Worm (Caenorhabditis elegans): ENCODE results near the gene lcmt-1.
A peak's percentile ranks its signal among the peaks of the same experiment; 100 is the strongest.

The lcmt-1 gene

DNA sequence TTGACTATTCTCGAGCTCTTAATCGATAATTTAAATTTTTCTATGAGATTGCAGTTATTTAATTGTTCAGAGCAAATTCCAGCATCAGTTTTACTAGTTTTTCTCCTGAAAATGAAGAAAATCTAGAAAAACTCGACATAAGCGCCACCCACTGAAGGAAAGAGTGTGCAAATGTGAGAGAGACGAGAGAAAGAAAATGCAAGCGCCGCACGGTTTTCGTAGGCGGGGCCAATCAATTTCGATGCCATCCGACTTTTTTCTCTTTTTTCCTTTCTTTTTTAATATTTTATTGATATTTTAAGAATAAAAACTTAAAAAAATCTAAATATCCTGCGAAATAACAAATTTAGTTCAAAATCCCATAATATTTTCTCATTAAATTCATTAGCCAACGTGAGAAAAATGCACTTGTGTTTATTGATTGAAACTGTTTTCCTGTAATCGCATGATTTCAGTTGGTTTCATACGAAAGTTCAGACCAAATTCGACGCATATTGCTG is 10.7 kb upstream of the lcmt-1 start, which contains the start of gene cdk-12:
TSS of gene cdk-12 (plus strand) at position 450 of the 500 bp plus-strand sequence.
- TF ChIP-seq F13C5.2 (tag; optimal IDR thresholded peaks at IDR 0.05) (peak; percentile 11), scrt-1 (GFP tag; IDR thresholded peaks at IDR 0.05) (no peak)

DNA sequence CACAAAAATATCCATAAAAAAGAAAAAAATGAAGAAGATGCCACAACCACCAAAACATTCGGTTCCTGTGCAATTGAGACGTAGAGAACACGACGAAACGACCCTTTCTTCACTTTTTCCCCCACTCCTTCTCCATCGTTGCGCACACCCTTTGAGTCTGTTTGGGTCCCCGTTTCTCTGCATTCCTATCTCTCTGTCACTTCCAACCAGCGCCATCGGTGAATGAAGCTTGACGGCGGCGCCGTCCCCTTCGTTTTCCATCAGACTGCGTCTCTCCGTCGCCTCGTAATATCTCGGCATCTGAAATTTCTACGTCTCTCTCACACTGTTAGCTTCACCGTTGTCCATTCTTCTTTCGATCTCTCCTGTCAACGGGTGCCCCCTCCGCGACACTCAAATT is 7.6 kb upstream of the lcmt-1 start:
- 0 out of 2 replicates have a peak, but pooled peaks have one; percentile 28 for TF ChIP-seq pes-1 (GFP tag; IDR thresholded peaks at IDR 0.05)
- no peak for TF ChIP-seq ceh-36 (tag; optimal IDR thresholded peaks at IDR 0.05)
- no peak for TF ChIP-seq scrt-1 (GFP tag; IDR thresholded peaks at IDR 0.05)
- no peak for TF ChIP-seq flt-1 (GFP tag; IDR thresholded peaks at IDR 0.05)
- 0 out of 2 replicates have a peak, but pooled peaks have one; percentile 13 for TF ChIP-seq tbx-11 (GFP tag; IDR thresholded peaks at IDR 0.05)
- no peak for TF ChIP-seq F13C5.2 (tag; optimal IDR thresholded peaks at IDR 0.05)
- no peak for TF ChIP-seq tra-4 (tag; optimal IDR thresholded peaks at IDR 0.05)
- TF ChIP-seq ceh-13 (GFP tag; optimal IDR thresholded peaks at IDR 0.05): no peak
- no peak for TF ChIP-seq aly-1 (tag; optimal IDR thresholded peaks at IDR 0.05)

DNA sequence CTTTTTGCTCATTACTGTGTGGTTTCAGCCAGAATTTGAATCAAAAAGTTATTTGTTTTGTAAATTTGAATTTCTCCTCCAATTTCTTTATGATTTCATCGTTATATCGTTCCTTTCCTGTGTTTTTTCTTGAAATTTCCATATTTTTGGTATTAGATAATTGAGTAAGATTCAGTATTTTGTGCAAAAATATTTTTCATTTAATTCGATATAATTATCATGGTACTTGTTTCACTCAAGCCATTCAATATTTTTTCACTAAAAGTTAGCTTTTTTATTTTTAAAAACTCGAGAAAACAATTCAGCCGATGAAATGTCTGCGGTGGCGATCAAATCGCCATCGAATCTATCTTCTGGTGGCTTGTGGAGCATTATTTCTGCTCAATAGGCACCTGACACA is 1.8 kb downstream of the lcmt-1 start, which contains the start of gene hse-5:
TSS of gene hse-5 (plus strand) at position 301 of the 400 bp plus-strand sequence.
- TF ChIP-seq ama-1 (optimal IDR thresholded peaks at IDR 0.05): no peak
- no peak for TF ChIP-seq B0310.2 (tag; optimal IDR thresholded peaks at IDR 0.05)
- no peak for TF ChIP-seq pes-1 (GFP tag; IDR thresholded peaks at IDR 0.05)
- TF ChIP-seq ets-7 (tag; optimal IDR thresholded peaks at IDR 0.05): no peak
- no peak for TF ChIP-seq F13C5.2 (tag; optimal IDR thresholded peaks at IDR 0.05)
- no peak for TF ChIP-seq tbx-37 (GFP tag; conservative IDR thresholded peaks at IDR 0.05)
- TF ChIP-seq aly-1 (tag; optimal IDR thresholded peaks at IDR 0.05): no peak
- TF ChIP-seq hnd-1 (tag; optimal IDR thresholded peaks at IDR 0.05): no peak
- TF ChIP-seq hmbx-1 (tag; optimal IDR thresholded peaks at IDR 0.05): no peak
- no peak for TF ChIP-seq ceh-13 (GFP tag; optimal IDR thresholded peaks at IDR 0.05)
- no peak for TF ChIP-seq hmg-4 (GFP tag; optimal IDR thresholded peaks at IDR 0.05)

DNA sequence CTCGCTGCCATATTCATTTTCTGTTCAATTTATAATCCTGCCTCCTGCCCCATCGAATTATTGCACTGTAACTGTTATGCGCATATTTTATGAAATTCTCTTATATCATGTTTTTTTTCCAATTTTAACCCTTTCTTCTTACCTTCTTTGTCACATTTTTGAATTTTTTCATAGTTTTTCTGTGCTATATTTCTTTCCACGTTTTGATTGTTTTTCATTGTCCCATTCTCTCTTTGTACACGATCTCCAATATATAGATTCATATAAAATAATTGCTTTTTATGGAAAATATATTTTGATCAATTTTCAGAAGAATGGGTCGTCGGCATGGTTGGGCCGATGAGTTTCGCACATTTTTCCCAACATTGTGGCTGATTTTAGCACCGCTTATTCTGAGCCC is 6.6 kb downstream of the lcmt-1 start, which contains the start of gene B0285.6:
TSS of gene B0285.6 (plus strand) at position 301 of the 400 bp plus-strand sequence.
- TF ChIP-seq tbx-37 (GFP tag; conservative IDR thresholded peaks at IDR 0.05): no peak
- TF ChIP-seq hmg-4 (GFP tag; optimal IDR thresholded peaks at IDR 0.05): no peak
- no peak for TF ChIP-seq scrt-1 (GFP tag; IDR thresholded peaks at IDR 0.05)
- TF ChIP-seq flt-1 (GFP tag; IDR thresholded peaks at IDR 0.05): no peak
- TF ChIP-seq tra-4 (tag; optimal IDR thresholded peaks at IDR 0.05): no peak
- TF ChIP-seq ets-7 (tag; optimal IDR thresholded peaks at IDR 0.05): no peak
- TF ChIP-seq hnd-1 (tag; optimal IDR thresholded peaks at IDR 0.05): no peak
- no peak for TF ChIP-seq hmbx-1 (tag; optimal IDR thresholded peaks at IDR 0.05)
- TF ChIP-seq ceh-36 (tag; optimal IDR thresholded peaks at IDR 0.05): no peak
- no peak for TF ChIP-seq pes-1 (GFP tag; IDR thresholded peaks at IDR 0.05)
- no peak for TF ChIP-seq aly-1 (tag; optimal IDR thresholded peaks at IDR 0.05)
- no peak for TF ChIP-seq tbx-11 (GFP tag; IDR thresholded peaks at IDR 0.05)

DNA sequence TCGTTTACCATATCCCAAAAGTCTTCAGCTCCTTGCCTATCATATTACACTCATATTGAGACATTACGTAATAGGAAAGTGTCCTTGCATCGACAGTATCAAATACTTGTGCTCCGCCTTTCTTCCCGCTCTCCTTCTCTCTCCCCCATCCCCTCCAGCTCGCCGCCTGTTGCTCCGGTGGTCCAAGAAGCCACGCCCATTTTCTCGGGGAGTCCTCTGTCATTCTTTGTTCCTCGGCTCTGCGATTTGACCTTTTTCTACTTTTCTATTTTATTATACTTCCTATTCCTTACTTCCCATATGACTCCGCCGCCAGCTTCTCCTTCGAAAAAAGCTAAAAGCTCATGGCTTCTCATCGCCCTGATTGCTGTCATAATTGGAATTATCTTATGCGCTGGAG is 13.1 kb downstream of the lcmt-1 start, which contains the start of gene mnp-1:
TSS of gene mnp-1 (plus strand) at position 211 of the 400 bp plus-strand sequence.
- no peak for TF ChIP-seq ceh-36 (tag; optimal IDR thresholded peaks at IDR 0.05)
- TF ChIP-seq sea-1 (GFP tag; conservative IDR thresholded peaks at IDR 0.05): no peak
- no peak for TF ChIP-seq aly-1 (tag; optimal IDR thresholded peaks at IDR 0.05)
- TF ChIP-seq ama-1 (optimal IDR thresholded peaks at IDR 0.05): no peak

DNA sequence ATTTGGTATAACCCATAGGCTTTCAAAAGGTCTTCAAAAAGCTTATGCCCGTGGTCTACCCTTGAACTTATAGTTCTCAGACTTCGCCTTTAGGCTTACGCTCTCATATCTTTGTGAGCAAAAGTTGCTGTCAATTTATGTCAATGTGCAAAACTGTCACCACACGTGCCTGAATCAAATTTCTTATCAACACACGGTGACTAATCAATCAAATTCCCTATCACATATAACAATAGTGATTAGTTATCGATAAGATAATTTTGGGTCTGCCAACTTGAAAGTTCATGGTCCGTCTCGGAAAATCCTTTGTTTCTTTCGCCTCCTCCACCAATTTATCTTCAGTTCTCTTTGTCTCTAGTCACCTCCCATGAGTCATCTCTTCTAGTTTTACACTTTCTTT is 14.2 kb downstream of the lcmt-1 start:
- TF ChIP-seq B0310.2 (tag; optimal IDR thresholded peaks at IDR 0.05) (no peak), tbx-11 (GFP tag; IDR thresholded peaks at IDR 0.05) (no peak), ceh-13 (GFP tag; optimal IDR thresholded peaks at IDR 0.05) (no peak), hmbx-1 (tag; optimal IDR thresholded peaks at IDR 0.05) (no peak), sea-1 (GFP tag; conservative IDR thresholded peaks at IDR 0.05) (no peak), F13C5.2 (tag; optimal IDR thresholded peaks at IDR 0.05) (no peak), hmg-4 (GFP tag; optimal IDR thresholded peaks at IDR 0.05) (no peak), tra-4 (tag; optimal IDR thresholded peaks at IDR 0.05) (no peak), ceh-36 (tag; optimal IDR thresholded peaks at IDR 0.05) (no peak), ets-7 (tag; optimal IDR thresholded peaks at IDR 0.05) (no peak)

DNA sequence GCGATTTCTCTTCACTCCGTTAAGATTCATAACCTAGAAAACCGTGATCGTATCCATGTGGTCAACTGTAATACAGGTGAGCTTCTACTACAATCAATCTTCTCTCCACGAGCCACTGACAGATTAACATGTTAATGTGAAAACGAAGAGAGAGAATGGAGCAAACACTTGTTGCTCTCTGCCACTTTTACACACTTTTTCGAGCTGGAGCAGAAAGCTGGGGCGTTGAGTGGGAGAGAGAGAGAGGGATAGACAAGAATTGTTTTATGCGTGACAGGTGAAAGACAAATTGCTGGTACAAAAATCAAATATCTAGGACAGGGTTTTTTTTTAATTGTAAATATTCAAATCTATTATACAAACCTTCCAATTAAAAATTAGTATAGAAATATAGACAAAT is 15.1 kb downstream of the lcmt-1 start:
- TF ChIP-seq ceh-36 (tag; optimal IDR thresholded peaks at IDR 0.05): no peak
- TF ChIP-seq sea-1 (GFP tag; conservative IDR thresholded peaks at IDR 0.05): no peak
- no peak for TF ChIP-seq B0310.2 (tag; optimal IDR thresholded peaks at IDR 0.05)
- no peak for TF ChIP-seq F13C5.2 (tag; optimal IDR thresholded peaks at IDR 0.05)
- no peak for TF ChIP-seq hmg-4 (GFP tag; optimal IDR thresholded peaks at IDR 0.05)
- TF ChIP-seq ets-7 (tag; optimal IDR thresholded peaks at IDR 0.05): no peak
- no peak for TF ChIP-seq aly-1 (tag; optimal IDR thresholded peaks at IDR 0.05)
- no peak for TF ChIP-seq ama-1 (optimal IDR thresholded peaks at IDR 0.05)
- no peak for TF ChIP-seq hnd-1 (tag; optimal IDR thresholded peaks at IDR 0.05)

DNA sequence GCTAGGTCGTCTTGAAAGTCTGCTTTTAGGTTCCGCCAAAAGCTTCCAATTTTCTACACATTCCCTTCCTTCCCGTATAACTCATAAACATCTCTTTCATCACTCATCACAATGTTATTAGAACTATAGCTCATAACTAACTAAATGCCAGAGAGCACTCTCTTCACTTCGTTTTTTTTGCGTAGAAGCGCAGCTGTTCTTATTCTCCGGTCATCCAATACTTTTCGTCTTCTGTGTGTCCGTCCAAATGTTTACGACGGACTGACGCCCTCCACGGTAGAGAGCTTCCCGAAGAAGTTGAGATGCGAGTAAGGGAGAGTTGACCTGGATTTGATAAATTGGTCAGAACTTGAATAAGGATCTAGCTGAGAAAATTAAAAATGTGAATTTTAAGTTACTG is 16.0 kb downstream of the lcmt-1 start:
- TF ChIP-seq ets-7 (tag; optimal IDR thresholded peaks at IDR 0.05): no peak
- TF ChIP-seq flt-1 (GFP tag; IDR thresholded peaks at IDR 0.05): no peak
- no peak for TF ChIP-seq tbx-11 (GFP tag; IDR thresholded peaks at IDR 0.05)
- no peak for TF ChIP-seq ceh-13 (GFP tag; optimal IDR thresholded peaks at IDR 0.05)
- TF ChIP-seq tra-4 (tag; optimal IDR thresholded peaks at IDR 0.05): no peak
- TF ChIP-seq B0310.2 (tag; optimal IDR thresholded peaks at IDR 0.05): no peak
- no peak for TF ChIP-seq hmbx-1 (tag; optimal IDR thresholded peaks at IDR 0.05)
- no peak for TF ChIP-seq aly-1 (tag; optimal IDR thresholded peaks at IDR 0.05)
- TF ChIP-seq ceh-36 (tag; optimal IDR thresholded peaks at IDR 0.05): no peak
- no peak for TF ChIP-seq scrt-1 (GFP tag; IDR thresholded peaks at IDR 0.05)
- no peak for TF ChIP-seq hmg-4 (GFP tag; optimal IDR thresholded peaks at IDR 0.05)
- no peak for TF ChIP-seq tbx-37 (GFP tag; conservative IDR thresholded peaks at IDR 0.05)

Data from whole organism, early embryonic.